Fruit fly (Drosophila melanogaster): Measurements from ENCODE around the gene eIF4E1.

dm6 chr3L:9377198-9378035, 24.8 kb downstream of the eIF4E1 start, which contains the start of gene Hsp26:
- no peak for TF ChIP-seq CG8478 (optimal IDR thresholded peaks at IDR 0.05)
- TF ChIP-seq CTCF (optimal IDR thresholded peaks at IDR 0.05): no peak
